Worm (Caenorhabditis elegans) whole organism, mixed stage, embryonic: Measurements from ENCODE around the gene T23B5.4.

Experiments
- lin-13 ChIP-seq: fragments of 150-350 bp; optimal IDR thresholded peaks from 2 replicates; lab custom pipeline; 2014; ENCODE audit warnings: missing biosample characterization, missing genetic modification characterization
- unc-39 ChIP-seq: fragments of 150-350 bp; optimal IDR thresholded peaks from 2 replicates; lab custom pipeline; 2014; ENCODE audit warnings: missing biosample characterization, missing genetic modification characterization

DNA sequence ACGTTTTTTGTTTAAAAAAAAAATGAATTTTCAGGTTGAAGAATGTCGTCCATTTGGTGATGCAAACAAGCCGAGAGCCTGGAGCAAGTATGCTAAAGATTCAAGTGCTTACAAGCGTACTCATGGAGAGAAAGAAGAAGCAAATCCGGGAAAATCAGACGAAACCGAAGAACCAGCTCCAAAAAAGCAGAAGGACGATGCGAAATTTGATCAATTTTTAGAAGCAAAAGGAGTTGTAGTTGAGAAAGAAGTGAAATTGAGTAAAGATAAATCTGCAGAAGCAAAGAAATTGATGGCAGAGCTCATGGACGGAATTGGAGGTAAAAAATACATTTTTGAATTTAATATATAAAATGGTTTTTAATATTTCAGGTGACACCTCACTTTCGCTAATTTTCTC is 50.4 kb downstream of the T23B5.4 start:
- TF ChIP-seq unc-39 (tag; lab: Kevin White, UChicago) (no peak), lin-13 (tag; lab: Kevin White, UChicago) (no peak)
